Worm (Caenorhabditis elegans) whole organism, late embryonic: ENCODE data around the gene sucl-1.

Experiments used
- ama-1 ChIP-seq: fragments of 150-350 bp; optimal IDR thresholded peaks from 2 replicates; lab custom pipeline; 2014
- ceh-19 ChIP-seq: fragments of 200-800 bp; sonication (Bioruptor generic); optimal IDR thresholded peaks from 2 replicates; lab custom pipeline; 2018; ENCODE audit warnings: mild to moderate bottlenecking, missing genetic modification characterization, missing compliant biosample characterization
- lim-6 ChIP-seq: sonication (generic microtip); optimal IDR thresholded peaks from 2 replicates; lab custom pipeline; 2016; ENCODE audit warnings: missing genetic modification characterization, missing compliant biosample characterization
- lin-11 ChIP-seq: fragments of 200-800 bp; sonication (Bioruptor generic); optimal IDR thresholded peaks from 2 replicates; lab custom pipeline; 2018; ENCODE audit warnings: mild to moderate bottlenecking, missing genetic modification characterization, missing compliant biosample characterization
- pha-2 ChIP-seq: sonication (generic microtip); optimal IDR thresholded peaks from 2 replicates; lab custom pipeline; 2017; ENCODE audit warnings: mild to moderate bottlenecking, missing genetic modification characterization, missing compliant biosample characterization
- pha-4 ChIP-seq: fragments of 150-350 bp; optimal IDR thresholded peaks from 2 replicates; lab custom pipeline; 2018; ENCODE audit warnings: missing biosample characterization, missing genetic modification reagents, missing genetic modification characterization

ce11 chrX:14760166-14760565 lies 6.3 kb downstream of the sucl-1 start:
- TF ChIP-seq pha-4 = no peak
- TF ChIP-seq ceh-19 (GFP tag; lab: Kevin White, UChicago) = no peak
- TF ChIP-seq pha-2 (tag; lab: Kevin White, UChicago) = no peak
- no peak for TF ChIP-seq ama-1 (lab: Kevin White, UChicago)
- no peak for TF ChIP-seq lin-11 (tag; lab: Kevin White, UChicago)
- no peak for TF ChIP-seq lim-6 (tag; lab: Kevin White, UChicago)
